Worm (Caenorhabditis elegans): ENCODE data around the gene ram-5.

Gene ram-5

DNA sequence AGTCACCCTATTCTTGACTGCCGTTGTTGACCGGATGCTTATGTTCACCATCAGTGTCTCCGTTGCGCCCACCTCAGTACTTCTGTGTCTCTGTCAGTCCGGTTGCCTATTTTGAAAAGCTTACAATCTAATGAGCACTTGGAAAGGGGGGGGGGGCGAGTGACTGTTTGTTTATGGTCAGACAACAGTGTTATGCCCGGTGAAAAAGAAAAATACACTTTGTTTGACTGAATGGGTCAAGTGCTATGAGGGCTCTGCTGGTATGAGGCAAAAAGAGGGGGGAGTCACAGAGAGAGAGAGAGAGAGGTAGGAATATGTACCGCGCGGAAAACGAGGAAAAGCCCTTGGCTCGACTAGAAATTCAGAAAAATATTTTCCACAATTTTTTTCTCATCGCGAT, 21.3 kb downstream of the ram-5 start:
- TF ChIP-seq unc-62 (GFP tag; optimal IDR thresholded peaks at IDR 0.05) (no peak), egl-27 (tag; optimal IDR thresholded peaks at IDR 0.05) (no peak), fkh-2 (tag; optimal IDR thresholded peaks at IDR 0.05) (no peak), zag-1 (tag; optimal IDR thresholded peaks at IDR 0.05) (no peak), pha-4 (tag; optimal IDR thresholded peaks at IDR 0.05) (peak; percentile 15), mdl-1 (tag; optimal IDR thresholded peaks at IDR 0.05) (no peak)

DNA sequence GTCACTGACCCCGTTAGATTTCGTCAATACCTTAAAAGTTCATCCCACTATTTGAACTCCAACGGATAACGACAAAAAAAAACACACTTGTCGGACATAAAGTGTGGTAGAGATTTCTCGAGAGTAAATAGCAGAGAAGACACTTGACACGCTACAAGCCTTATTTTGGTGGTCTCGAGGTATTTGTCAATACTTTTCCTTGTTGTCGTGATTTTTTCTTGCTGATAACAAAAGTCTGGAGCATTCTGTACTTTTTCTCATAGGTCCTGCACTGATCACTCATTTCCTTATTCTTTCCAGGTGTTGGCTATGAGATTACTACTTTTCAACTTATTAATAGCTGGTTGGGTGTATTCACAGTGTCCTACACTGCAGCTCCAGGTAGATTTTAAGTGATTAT, 22.5 kb downstream of the ram-5 start, which contains the start of gene lron-1:
TSS of gene lron-1 (plus strand) at position 301 of the 400 bp plus-strand sequence.
- TF ChIP-seq pha-4 (tag; optimal IDR thresholded peaks at IDR 0.05) = peak; percentile 39
- TF ChIP-seq ceh-9 (tag; optimal IDR thresholded peaks at IDR 0.05) = no peak
- no peak for TF ChIP-seq nhr-25 (tag; optimal IDR thresholded peaks at IDR 0.05)
- no peak for TF ChIP-seq ZK546.5 (tag; optimal IDR thresholded peaks at IDR 0.05)

- no peak for TF ChIP-seq ama-1 (optimal IDR thresholded peaks at IDR 0.05)
- peak; percentile 6 for TF ChIP-seq unc-62 (GFP tag; optimal IDR thresholded peaks at IDR 0.05)
- TF ChIP-seq nhr-12 (tag; optimal IDR thresholded peaks at IDR 0.05) = no peak
- TF ChIP-seq nhr-25 (tag; optimal IDR thresholded peaks at IDR 0.05) = peak; percentile 92
- TF ChIP-seq fkh-2 (tag; optimal IDR thresholded peaks at IDR 0.05) = no peak
- TF ChIP-seq nhr-28 (tag; optimal IDR thresholded peaks at IDR 0.05) = no peak
- TF ChIP-seq fos-1 (tag; optimal IDR thresholded peaks at IDR 0.05) = no peak
- no peak for TF ChIP-seq nfya-1 (tag; optimal IDR thresholded peaks at IDR 0.05; ENCODE audit: insufficient read depth)
- TF ChIP-seq elt-3 (tag; optimal IDR thresholded peaks at IDR 0.05) = no peak
- no peak for TF ChIP-seq unc-39 (tag; optimal IDR thresholded peaks at IDR 0.05)
- peak; percentile 37 for TF ChIP-seq nhr-43 (tag; optimal IDR thresholded peaks at IDR 0.05; ENCODE audit: poor library complexity, severe bottlenecking)
- no peak for TF ChIP-seq pqm-1 (tag; optimal IDR thresholded peaks at IDR 0.05)
- TF ChIP-seq nhr-23 (tag; optimal IDR thresholded peaks at IDR 0.05) = peak; percentile 99
- peak; percentile 96 for TF ChIP-seq elt-1 (tag; optimal IDR thresholded peaks at IDR 0.05)
- no peak for TF ChIP-seq hmg-11 (tag; optimal IDR thresholded peaks at IDR 0.05)
- no peak for TF ChIP-seq egl-27 (tag; optimal IDR thresholded peaks at IDR 0.05)
- no peak for TF ChIP-seq lin-15B (tag; optimal IDR thresholded peaks at IDR 0.05)
- no peak for TF ChIP-seq nhr-237 (tag; optimal IDR thresholded peaks at IDR 0.05)
- no peak for TF ChIP-seq nhr-77 (tag; optimal IDR thresholded peaks at IDR 0.05)
- TF ChIP-seq jun-1 (tag; optimal IDR thresholded peaks at IDR 0.05) = no peak
- TF ChIP-seq ceh-28 (tag; optimal IDR thresholded peaks at IDR 0.05) = peak; percentile 19
Observed at ce11 chrX:14575920-14576319, 26.0 kb downstream of the ram-5 start.

ce11 chrX:14577579-14578127, 27.7 kb downstream of the ram-5 start, which contains the start of gene let-4:
Gene let-4, plus strand, starts transcription at chrX:14577935.
- TF ChIP-seq ZK546.5 (tag; optimal IDR thresholded peaks at IDR 0.05) (no peak), nhr-23 (tag; optimal IDR thresholded peaks at IDR 0.05) (peak; percentile 86)

ce11 chrX:14580853-14581252, 30.9 kb downstream of the ram-5 start:
- TF ChIP-seq eor-1 (tag; optimal IDR thresholded peaks at IDR 0.05) (no peak), nhr-28 (tag; optimal IDR thresholded peaks at IDR 0.05) (no peak), egl-5 (tag; optimal IDR thresholded peaks at IDR 0.05) (no peak), sea-2 (GFP tag; optimal IDR thresholded peaks at IDR 0.05) (no peak), unc-62 (GFP tag; optimal IDR thresholded peaks at IDR 0.05) (no peak), nhr-23 (tag; optimal IDR thresholded peaks at IDR 0.05) (peak; percentile 79), fkh-10 (GFP tag; optimal IDR thresholded peaks at IDR 0.05) (no peak), elt-2 (tag; optimal IDR thresholded peaks at IDR 0.05) (no peak), elt-3 (tag; optimal IDR thresholded peaks at IDR 0.05) (peak in 1 of 3 experiments; percentile 52), R02D3.7 (tag; optimal IDR thresholded peaks at IDR 0.05) (no peak), nhr-237 (tag; optimal IDR thresholded peaks at IDR 0.05) (no peak), hmg-11 (tag; optimal IDR thresholded peaks at IDR 0.05) (no peak), mdl-1 (tag; optimal IDR thresholded peaks at IDR 0.05) (no peak), nhr-67 (tag; optimal IDR thresholded peaks at IDR 0.05) (no peak), nfya-1 (tag; optimal IDR thresholded peaks at IDR 0.05; ENCODE audit: insufficient read depth) (no peak), lin-39 (tag; optimal IDR thresholded peaks at IDR 0.05) (no peak), jun-1 (tag; optimal IDR thresholded peaks at IDR 0.05) (no peak)
